Fruit fly (Drosophila melanogaster): ENCODE measurements around the gene CG32523.

- TF ChIP-seq CG11617 (GFP tag; optimal IDR thresholded peaks at IDR 0.05) (no peak), cic (GFP tag; optimal IDR thresholded peaks at IDR 0.05) (no peak), kay (GFP tag; ENCODE audit: borderline replicate concordance) (no peak), CG14711 (tag; optimal IDR thresholded peaks at IDR 0.05) (no peak), CG5204 (GFP tag; optimal IDR thresholded peaks at IDR 0.05) (no peak), toe (GFP tag; optimal IDR thresholded peaks at IDR 0.05) (no peak), CG7045 (GFP tag; optimal IDR thresholded peaks at IDR 0.05) (no peak)
Observed at dm6 chrX:21241796-21242208, 24.1 kb downstream of the CG32523 start.
